Fruit fly (Drosophila melanogaster): ENCODE data around the gene Dpck.

Dpck gene

dm6 chr3R:7075712-7076183 is 6.2 kb upstream of the Dpck start (continued):
- no peak for TF ChIP-seq cg (GFP tag; optimal IDR thresholded peaks at IDR 0.05)
- TF ChIP-seq CG9437 (GFP tag; optimal IDR thresholded peaks at IDR 0.05) = peak; percentile 80
- TF ChIP-seq ash1 (GFP tag; optimal IDR thresholded peaks at IDR 0.05) = peak; percentile 68
- no peak for TF ChIP-seq Poxn (GFP tag; IDR thresholded peaks at IDR 0.05)
- TF ChIP-seq CG30020 (tag; optimal IDR thresholded peaks at IDR 0.05) = peak; percentile 42
- no peak for TF ChIP-seq mld (GFP tag; IDR thresholded peaks at IDR 0.05; ENCODE audit: partially characterized antibody)
- no peak for TF ChIP-seq Awh (GFP tag; IDR thresholded peaks at IDR 0.05)
- no peak for TF ChIP-seq ranshi (GFP tag; IDR thresholded peaks at IDR 0.05)
- TF ChIP-seq Nf-YA (GFP tag; IDR thresholded peaks at IDR 0.05) = no peak
- TF ChIP-seq gcm2 (GFP tag; optimal IDR thresholded peaks at IDR 0.05) = peak; percentile 79
- TF ChIP-seq CG4854 (GFP tag; optimal IDR thresholded peaks at IDR 0.05) = peak; percentile 80
- peak; percentile 80 for TF ChIP-seq CG17568 (GFP tag; optimal IDR thresholded peaks at IDR 0.05)
- TF ChIP-seq hb (GFP tag; IDR thresholded peaks at IDR 0.05; ENCODE audit: partially characterized antibody) = no peak
- TF ChIP-seq Ptx1 (GFP tag; IDR thresholded peaks at IDR 0.05) = no peak
- no peak for TF ChIP-seq gsb (GFP tag; IDR thresholded peaks at IDR 0.05)
- TF ChIP-seq Atf3 (GFP tag; optimal IDR thresholded peaks at IDR 0.05) = peak; percentile 81
- no peak for TF ChIP-seq cad (GFP tag; optimal IDR thresholded peaks at IDR 0.05)
- peak; percentile 87 for TF ChIP-seq CG12104 (GFP tag; optimal IDR thresholded peaks at IDR 0.05)
- peak; percentile 89 for TF ChIP-seq phol (tag; optimal IDR thresholded peaks at IDR 0.05)
- TF ChIP-seq sna (GFP tag; IDR thresholded peaks at IDR 0.05; ENCODE audit: partially characterized antibody) = no peak
- no peak for TF ChIP-seq Gsc (GFP tag; IDR thresholded peaks at IDR 0.05)
- no peak for TF ChIP-seq wdn (GFP tag; IDR thresholded peaks at IDR 0.05)
- peak; percentile 89 for TF ChIP-seq tx (GFP tag; optimal IDR thresholded peaks at IDR 0.05)
- TF ChIP-seq Chrac-16 (GFP tag; optimal IDR thresholded peaks at IDR 0.05) = peak; percentile 88
- TF ChIP-seq Side (GFP tag; optimal IDR thresholded peaks at IDR 0.05) = peak; percentile 79
- peak; percentile 92 for TF ChIP-seq Hmr (GFP tag; optimal IDR thresholded peaks at IDR 0.05)
- peak; percentile 75 for TF ChIP-seq CG13123 (GFP tag; optimal IDR thresholded peaks at IDR 0.05)
- TF ChIP-seq CG14050 (GFP tag; IDR thresholded peaks at IDR 0.05) = no peak
- peak; percentile 29 for TF ChIP-seq pfk (GFP tag; optimal IDR thresholded peaks at IDR 0.05)
- no peak for TF ChIP-seq CG16813 (GFP tag; IDR thresholded peaks at IDR 0.05; ENCODE audit: partially characterized antibody)
- TF ChIP-seq chinmo (GFP tag; IDR thresholded peaks at IDR 0.05; ENCODE audit: partially characterized antibody) = no peak
- TF ChIP-seq slp2 (GFP tag; optimal IDR thresholded peaks at IDR 0.05) = peak; percentile 91
- TF ChIP-seq CG17385 (GFP tag; optimal IDR thresholded peaks at IDR 0.05) = peak; percentile 86
- peak; percentile 75 for TF ChIP-seq D19B (GFP tag; optimal IDR thresholded peaks at IDR 0.05)
- no peak for TF ChIP-seq CG11560 (tag; IDR thresholded peaks at IDR 0.05)
- peak; percentile 85 for TF ChIP-seq Bteb2 (GFP tag; optimal IDR thresholded peaks at IDR 0.05)
- peak; percentile 85 for TF ChIP-seq sug (tag; optimal IDR thresholded peaks at IDR 0.05)
- TF ChIP-seq crc (GFP tag; optimal IDR thresholded peaks at IDR 0.05) = peak; percentile 74
- no peak for TF ChIP-seq inv (GFP tag; IDR thresholded peaks at IDR 0.05; ENCODE audit: partially characterized antibody)
- no peak for TF ChIP-seq esg (GFP tag; conservative IDR thresholded peaks at IDR 0.05)
- no peak for TF ChIP-seq stc (GFP tag; IDR thresholded peaks at IDR 0.05)
- peak; percentile 87 for TF ChIP-seq CG13775 (GFP tag; optimal IDR thresholded peaks at IDR 0.05)
- TF ChIP-seq NFAT (GFP tag; IDR thresholded peaks at IDR 0.05) = no peak
- peak; percentile 89 for TF ChIP-seq CG1792 (GFP tag; optimal IDR thresholded peaks at IDR 0.05)
- no peak for TF ChIP-seq Rx (GFP tag; IDR thresholded peaks at IDR 0.05)
- TF ChIP-seq CG7745 (tag; optimal IDR thresholded peaks at IDR 0.05) = peak; percentile 30
- peak; percentile 82 for TF ChIP-seq CG1603 (tag; optimal IDR thresholded peaks at IDR 0.05)
- TF ChIP-seq CG10654 (GFP tag; optimal IDR thresholded peaks at IDR 0.05) = peak; percentile 86
- TF ChIP-seq eve (GFP tag; optimal IDR thresholded peaks at IDR 0.05) = no peak
- TF ChIP-seq CG8924 (tag; optimal IDR thresholded peaks at IDR 0.05) = peak; percentile 91
- TF ChIP-seq GATAe (GFP tag; conservative IDR thresholded peaks at IDR 0.05) = no peak
- no peak for TF ChIP-seq Optix (GFP tag; IDR thresholded peaks at IDR 0.05)

All from whole organism, embryonic.